Worm (Caenorhabditis elegans) whole organism, midembryonic: ENCODE data around the gene K11H12.11.

ENCODE experiments used
- T22C8.4 ChIP-seq: fragments of 200-800 bp; sonication (Bioruptor generic); IDR thresholded peaks from 2 replicates; pipeline ENCODE4 v1.3.6; 2022; ENCODE audit warnings: missing genetic modification characterization, missing compliant biosample characterization
- flt-1 ChIP-seq: fragments of 200-800 bp; sonication (Bioruptor generic); IDR thresholded peaks from 2 replicates; pipeline ENCODE4 v1.3.6; 2022; ENCODE audit warnings: missing genetic modification characterization, missing compliant biosample characterization
- klf-2 ChIP-seq: fragments of 200-800 bp; sonication (Bioruptor generic); conservative IDR thresholded peaks from 2 replicates; pipeline ENCODE4 v1.3.6; 2022; ENCODE audit warnings: missing genetic modification reagents, missing genetic modification characterization, missing compliant biosample characterization
- ref-1 ChIP-seq: fragments of 200-800 bp; sonication (Bioruptor generic); conservative IDR thresholded peaks from 2 replicates; pipeline ENCODE4 v1.3.6; 2022; ENCODE audit warnings: missing genetic modification reagents, missing genetic modification characterization, missing compliant biosample characterization
- tab-1 ChIP-seq: fragments of 200-800 bp; sonication (Bioruptor generic); IDR thresholded peaks from 2 replicates; pipeline ENCODE4 v1.3.6; 2022; ENCODE audit warnings: missing genetic modification characterization, missing compliant biosample characterization
- ztf-23 ChIP-seq: fragments of 200-800 bp; sonication (Bioruptor generic); IDR thresholded peaks from 2 replicates; pipeline ENCODE4 v1.3.6; 2022; ENCODE audit warnings: missing genetic modification reagents, missing genetic modification characterization, missing compliant biosample characterization
- ztf-29 ChIP-seq: fragments of 200-800 bp; sonication (Bioruptor generic); IDR thresholded peaks from 2 replicates; pipeline ENCODE4 v1.3.6; 2022; ENCODE audit warnings: missing genetic modification reagents, missing genetic modification characterization, missing compliant biosample characterization

ce11 chrIV:649365-649764 is 21.0 kb downstream of the K11H12.11 start, which contains the start of gene K11H12.9:
- TF ChIP-seq flt-1, result no peak
- TF ChIP-seq ztf-29 (GFP tag; lab: Robert Waterston, UW), result no peak
- no peak for TF ChIP-seq ztf-23 (GFP tag; lab: Robert Waterston, UW)
- no peak for TF ChIP-seq ref-1 (GFP tag; lab: Robert Waterston, UW)
- no peak for TF ChIP-seq tab-1 (GFP tag; lab: Robert Waterston, UW)
- TF ChIP-seq T22C8.4, result no peak
- TF ChIP-seq klf-2 (GFP tag; lab: Robert Waterston, UW), result no peak
